Fruit fly (Drosophila melanogaster) whole organism, pupa: ENCODE data around the gene CG4829.

ENCODE experiments used
- CG10348 ChIP-seq: fragments of 200-800 bp; sonication (Bioruptor generic); IDR thresholded peaks from 2 replicates; pipeline ENCODE4 v1.3.6; 2022; ENCODE audit warnings: missing biosample characterization, missing genetic modification characterization
- CG12605 ChIP-seq: fragments of 200-800 bp; sonication (Bioruptor generic); IDR thresholded peaks from 2 replicates; pipeline ENCODE4 v1.3.6; 2022; ENCODE audit warnings: missing biosample characterization, missing genetic modification characterization
- CG13204 ChIP-seq: fragments of 200-800 bp; sonication (Bioruptor generic); optimal IDR thresholded peaks from 2 replicates; lab custom pipeline; 2018; ENCODE audit warnings: missing biosample characterization, mild to moderate bottlenecking, missing genetic modification characterization, moderate library complexity
- CG14655 ChIP-seq: fragments of 200-800 bp; sonication (Bioruptor generic); optimal IDR thresholded peaks from 3 replicates; lab custom pipeline; 2017; ENCODE audit warnings: mild to moderate bottlenecking, missing biosample characterization, missing genetic modification reagents, missing genetic modification characterization
- CG15710 ChIP-seq: fragments of 200-800 bp; sonication (Bioruptor generic); optimal IDR thresholded peaks from 2 replicates; lab custom pipeline; 2018; ENCODE audit warnings: missing biosample characterization, mild to moderate bottlenecking, missing genetic modification characterization, moderate library complexity
- CG17806 ChIP-seq: fragments of 200-800 bp; sonication (Bioruptor generic); optimal IDR thresholded peaks from 2 replicates; lab custom pipeline; 2018; ENCODE audit warnings: missing biosample characterization, mild to moderate bottlenecking, missing genetic modification characterization, moderate library complexity
- CG32121 ChIP-seq: fragments of 200-800 bp; sonication (Bioruptor generic); IDR thresholded peaks from 2 replicates; pipeline ENCODE4 v1.3.6; 2022; ENCODE audit warnings: missing biosample characterization, missing genetic modification characterization
- CG34367 ChIP-seq: fragments of 200-800 bp; sonication (Bioruptor generic); optimal IDR thresholded peaks from 2 replicates; lab custom pipeline; 2018; ENCODE audit warnings: missing biosample characterization, mild to moderate bottlenecking, missing genetic modification characterization
- CG4496 ChIP-seq: fragments of 200-800 bp; sonication (Bioruptor generic); IDR thresholded peaks from 3 replicates; pipeline ENCODE4 v1.3.6; 2022; ENCODE audit warnings: missing biosample characterization, missing genetic modification characterization
- CG8159 ChIP-seq: fragments of 200-800 bp; sonication (Bioruptor generic); optimal IDR thresholded peaks from 3 replicates; lab custom pipeline; 2018; ENCODE audit warnings: missing biosample characterization, mild to moderate bottlenecking, missing genetic modification characterization, moderate library complexity
- CG8301 ChIP-seq: fragments of 200-800 bp; sonication (Bioruptor generic); optimal IDR thresholded peaks from 2 replicates; lab custom pipeline; 2018; ENCODE audit warnings: missing biosample characterization, mild to moderate bottlenecking, missing genetic modification characterization
- CG9948 ChIP-seq: fragments of 200-800 bp; sonication (Bioruptor generic); optimal IDR thresholded peaks from 2 replicates; lab custom pipeline; 2018; ENCODE audit warnings: missing biosample characterization, mild to moderate bottlenecking, missing genetic modification characterization, moderate library complexity
- D1 ChIP-seq: fragments of 200-800 bp; sonication (Bioruptor generic); optimal IDR thresholded peaks from 2 replicates; lab custom pipeline; 2018; ENCODE audit warnings: missing biosample characterization, mild to moderate bottlenecking, missing genetic modification characterization, moderate library complexity
- EcR ChIP-seq: fragments of 200-800 bp; sonication (Bioruptor generic); optimal IDR thresholded peaks from 3 replicates; lab custom pipeline; 2019; ENCODE audit warnings: missing biosample characterization, missing genetic modification characterization, mild to moderate bottlenecking, moderate library complexity, missing genetic modification reagents
- Ets98B ChIP-seq: fragments of 200-800 bp; sonication (Bioruptor generic); IDR thresholded peaks from 2 replicates; pipeline ENCODE4 v1.3.6; 2022; ENCODE audit warnings: missing biosample characterization, missing genetic modification characterization
- Pif1A ChIP-seq: fragments of 200-800 bp; sonication (Bioruptor generic); optimal IDR thresholded peaks from 3 replicates; lab custom pipeline; 2016; ENCODE audit warnings: missing biosample characterization, missing genetic modification characterization
- Pif1B ChIP-seq: fragments of 200-800 bp; sonication (Bioruptor generic); optimal IDR thresholded peaks from 3 replicates; lab custom pipeline; 2016; ENCODE audit warnings: missing biosample characterization, missing genetic modification characterization
- Snoo ChIP-seq: fragments of 200-800 bp; sonication (Bioruptor generic); optimal IDR thresholded peaks from 3 replicates; lab custom pipeline; 2017; ENCODE audit warnings: missing biosample characterization, mild to moderate bottlenecking, missing genetic modification characterization, inconsistent platforms
- fd96Ca ChIP-seq: fragments of 200-800 bp; sonication (Bioruptor generic); IDR thresholded peaks from 3 replicates; pipeline ENCODE4 v1.3.6; 2022; ENCODE audit warnings: missing biosample characterization, missing genetic modification characterization
- gl ChIP-seq: fragments of 200-800 bp; sonication (Bioruptor generic); optimal IDR thresholded peaks from 2 replicates; lab custom pipeline; 2018; ENCODE audit warnings: missing biosample characterization, mild to moderate bottlenecking, missing genetic modification characterization
- rn ChIP-seq: fragments of 200-800 bp; sonication (Bioruptor generic); IDR thresholded peaks from 2 replicates; pipeline ENCODE4 v1.3.6; 2022; ENCODE audit warnings: missing biosample characterization, missing genetic modification characterization

CG4829 gene

DNA sequence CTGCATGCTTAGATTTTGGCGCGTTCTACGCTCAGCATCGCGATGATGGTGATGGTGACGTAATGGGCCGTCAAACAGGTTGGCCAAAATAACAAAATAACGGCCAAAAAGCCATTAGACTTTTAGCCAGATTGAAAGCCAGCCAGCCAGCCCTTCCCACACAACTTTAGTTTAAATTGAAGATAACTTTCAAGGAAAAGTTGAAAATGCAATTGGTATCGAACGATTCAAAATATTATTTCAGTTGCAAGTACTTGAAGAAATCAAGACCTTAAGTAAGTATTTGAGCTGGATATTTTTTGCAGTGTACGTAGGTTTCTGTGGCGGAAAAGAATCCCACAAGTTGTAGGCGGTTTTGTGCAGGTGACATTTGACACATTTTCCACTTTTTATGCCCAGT is 30.4 kb upstream of the CG4829 start:
- TF ChIP-seq Ets98B (GFP tag; lab: Robert Waterston, UW) (peak; percentile 53), CG13204 (GFP tag; lab: Kevin White, UChicago) (no peak), rn (GFP tag; lab: Robert Waterston, UW) (no peak), CG8301 (tag; lab: Kevin White, UChicago) (no peak), CG4496 (GFP tag; lab: Robert Waterston, UW) (0 out of 3 replicates have a peak, but pooled peaks have one; percentile 31), CG14655 (no peak), EcR (GFP tag; lab: Kevin White, UChicago) (no peak), CG12605 (GFP tag; lab: Robert Waterston, UW) (0 out of 2 replicates have a peak, but pooled peaks have one; percentile 44), CG8159 (no peak), CG17806 (tag; lab: Kevin White, UChicago) (no peak), CG9948 (tag; lab: Kevin White, UChicago) (no peak), D1 (tag; lab: Kevin White, UChicago) (no peak), Pif1B (GFP tag; lab: Kevin White, UChicago) (no peak), CG34367 (tag; lab: Kevin White, UChicago) (no peak), Snoo (tag; lab: Kevin White, UChicago) (no peak), Pif1A (GFP tag; lab: Kevin White, UChicago) (no peak), fd96Ca (GFP tag; lab: Robert Waterston, UW) (peak; percentile 59; the same call in 2 of the 3 replicates), CG15710 (tag; lab: Kevin White, UChicago) (no peak), gl (tag; lab: Kevin White, UChicago) (no peak), CG10348 (GFP tag; lab: Robert Waterston, UW) (no peak), CG32121 (GFP tag; lab: Robert Waterston, UW) (peak; percentile 60)

DNA sequence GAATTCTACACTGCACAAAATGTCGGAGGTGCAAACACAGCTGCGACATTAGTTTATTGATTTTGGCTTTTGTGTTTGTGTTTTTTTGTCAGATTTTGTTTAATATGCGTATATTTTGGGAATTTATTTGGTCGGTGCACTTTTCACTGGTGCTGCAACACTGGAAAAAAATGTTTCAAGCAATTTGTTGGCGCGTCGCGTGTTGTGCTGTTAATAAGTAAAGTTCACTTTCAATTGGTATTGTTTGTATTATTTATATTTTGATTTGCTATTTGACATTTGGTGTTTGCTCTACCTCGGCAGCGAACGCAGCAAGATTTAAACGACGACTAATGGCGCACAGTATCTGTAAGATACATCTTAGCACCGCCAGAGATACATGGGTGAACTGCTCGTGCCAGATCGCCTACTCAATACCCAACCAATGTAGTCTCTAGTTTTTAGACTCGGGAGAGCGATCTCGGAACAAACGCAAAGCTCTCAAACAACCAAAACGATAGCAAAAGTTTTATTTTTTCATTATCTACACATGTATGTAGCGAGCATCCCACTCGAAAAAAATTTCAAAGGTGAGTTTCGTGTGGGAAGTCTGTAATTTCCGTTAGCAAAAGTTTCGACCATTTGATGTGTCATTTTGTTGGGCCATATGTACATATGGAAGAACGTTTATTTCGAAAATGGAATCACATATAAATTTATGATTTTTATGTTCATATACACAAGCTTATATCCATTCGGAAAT is 29.2 kb upstream of the CG4829 start:
- TF ChIP-seq CG34367 (tag; lab: Kevin White, UChicago) (no peak), CG15710 (tag; lab: Kevin White, UChicago) (no peak), Pif1B (GFP tag; lab: Kevin White, UChicago) (no peak), Pif1A (GFP tag; lab: Kevin White, UChicago) (peak; percentile 56), CG4496 (GFP tag; lab: Robert Waterston, UW) (peak; percentile 80), CG32121 (GFP tag; lab: Robert Waterston, UW) (peak; percentile 74), CG8159 (peak; percentile 19), CG13204 (GFP tag; lab: Kevin White, UChicago) (no peak), CG9948 (tag; lab: Kevin White, UChicago) (peak; percentile 12), CG10348 (GFP tag; lab: Robert Waterston, UW) (no peak), fd96Ca (GFP tag; lab: Robert Waterston, UW) (peak; percentile 79), Ets98B (GFP tag; lab: Robert Waterston, UW) (peak; percentile 66), D1 (tag; lab: Kevin White, UChicago) (no peak), CG8301 (tag; lab: Kevin White, UChicago) (peak; percentile 46), CG12605 (GFP tag; lab: Robert Waterston, UW) (peak; percentile 14; the same call in 1 of the 2 replicates), Snoo (tag; lab: Kevin White, UChicago) (no peak), CG17806 (tag; lab: Kevin White, UChicago) (peak; percentile 30), gl (tag; lab: Kevin White, UChicago) (no peak), EcR (GFP tag; lab: Kevin White, UChicago) (no peak), rn (GFP tag; lab: Robert Waterston, UW) (no peak), CG14655 (no peak)

DNA sequence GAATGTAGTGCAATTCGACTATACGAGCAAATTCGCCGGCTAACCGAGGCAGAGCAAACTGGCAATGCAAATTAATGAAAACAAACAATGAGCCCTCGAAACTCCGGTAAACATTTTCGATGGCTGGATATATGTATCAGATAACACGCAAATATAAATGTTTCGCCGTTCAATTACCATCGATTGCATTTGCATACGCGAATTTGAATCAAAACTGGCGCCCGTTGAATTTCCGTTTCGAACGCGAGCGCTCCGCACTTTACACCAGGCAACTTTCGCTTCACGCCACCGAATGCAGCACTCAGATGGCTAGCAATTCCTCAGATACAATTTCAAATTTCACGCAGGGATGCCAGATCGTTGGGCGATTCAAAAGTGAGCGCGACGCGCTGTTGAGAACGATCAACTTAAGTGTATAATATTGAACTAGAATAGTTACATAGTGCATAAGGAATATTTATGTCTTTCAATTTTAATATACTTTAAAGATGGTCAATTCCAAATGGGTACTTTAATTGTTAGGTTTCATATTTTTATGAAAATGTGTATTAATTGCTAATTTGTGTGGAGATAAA is 28.3 kb upstream of the CG4829 start, which contains the start of gene if:
Gene if, minus strand, starts transcription at position 294 of the 575 bp plus-strand sequence.
- TF ChIP-seq Pif1A (GFP tag; lab: Kevin White, UChicago) (no peak), CG12605 (GFP tag; lab: Robert Waterston, UW) (peak; percentile 22; the same call in 1 of the 2 replicates), gl (tag; lab: Kevin White, UChicago) (no peak)

DNA sequence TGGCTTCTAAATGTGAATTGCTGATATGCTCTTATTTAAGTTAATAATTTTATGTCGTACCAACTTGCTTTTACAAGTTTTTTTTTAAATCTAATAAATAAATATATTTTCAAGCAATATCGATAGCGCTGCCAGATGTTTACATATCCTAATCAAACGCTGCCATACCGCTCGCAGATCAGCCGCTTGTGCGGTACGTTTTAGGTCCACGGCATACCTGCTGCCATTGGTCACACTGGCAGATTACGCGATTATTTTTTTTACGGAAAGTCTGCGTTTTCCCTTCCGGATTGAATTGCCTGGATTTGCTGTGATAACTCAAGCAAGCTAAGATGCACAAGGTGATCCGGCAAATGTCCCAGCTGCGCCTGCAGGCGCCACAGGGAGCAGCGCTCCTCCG is 27.8 kb upstream of the CG4829 start, which contains the start of gene mRpL22:
Gene mRpL22, plus strand, starts transcription at position 191 of the 400 bp plus-strand sequence.
- TF ChIP-seq EcR (GFP tag; lab: Kevin White, UChicago): no peak
- TF ChIP-seq CG32121 (GFP tag; lab: Robert Waterston, UW): no peak
- no peak for TF ChIP-seq D1 (tag; lab: Kevin White, UChicago)
- TF ChIP-seq CG13204 (GFP tag; lab: Kevin White, UChicago): no peak
- no peak for TF ChIP-seq CG8301 (tag; lab: Kevin White, UChicago)
- no peak for TF ChIP-seq CG14655
- TF ChIP-seq Ets98B (GFP tag; lab: Robert Waterston, UW): no peak
- TF ChIP-seq CG34367 (tag; lab: Kevin White, UChicago): no peak
- TF ChIP-seq Pif1B (GFP tag; lab: Kevin White, UChicago): no peak
- no peak for TF ChIP-seq Snoo (tag; lab: Kevin White, UChicago)
- no peak for TF ChIP-seq CG12605 (GFP tag; lab: Robert Waterston, UW)
- TF ChIP-seq rn (GFP tag; lab: Robert Waterston, UW): no peak
- no peak for TF ChIP-seq Pif1A (GFP tag; lab: Kevin White, UChicago)
- TF ChIP-seq gl (tag; lab: Kevin White, UChicago): no peak
- no peak for TF ChIP-seq CG17806 (tag; lab: Kevin White, UChicago)
- no peak for TF ChIP-seq CG15710 (tag; lab: Kevin White, UChicago)
